Worm (Caenorhabditis elegans) whole organism, late embryonic: ENCODE results near the gene nhr-199.

Experiments
- K02D7.2 ChIP-seq: sonication (generic microtip); optimal IDR thresholded peaks from 2 replicates; lab custom pipeline; 2017; ENCODE audit warnings: mild to moderate bottlenecking, missing genetic modification characterization, missing compliant biosample characterization
- ama-1 ChIP-seq: fragments of 150-350 bp; optimal IDR thresholded peaks from 2 replicates; lab custom pipeline; 2014
- ceh-19 ChIP-seq: fragments of 200-800 bp; sonication (Bioruptor generic); optimal IDR thresholded peaks from 2 replicates; lab custom pipeline; 2018; ENCODE audit warnings: mild to moderate bottlenecking, missing genetic modification characterization, missing compliant biosample characterization
- ceh-2 ChIP-seq: sonication (generic microtip); optimal IDR thresholded peaks from 2 replicates; lab custom pipeline; 2016; ENCODE audit warnings: missing genotype, missing genetic modification characterization, missing compliant biosample characterization
- ceh-22 ChIP-seq: sonication (generic microtip); optimal IDR thresholded peaks from 2 replicates; lab custom pipeline; 2017; ENCODE audit warnings: missing biosample characterization, missing genetic modification characterization
- ceh-34 ChIP-seq: sonication (generic microtip); optimal IDR thresholded peaks from 2 replicates; lab custom pipeline; 2016; ENCODE audit warnings: mild to moderate bottlenecking, missing genetic modification characterization, missing compliant biosample characterization
- ceh-45 ChIP-seq: fragments of 200-800 bp; sonication (Bioruptor generic); IDR thresholded peaks from 2 replicates; pipeline ENCODE4 v1.3.6; 2022; ENCODE audit warnings: missing genetic modification reagents, missing genetic modification characterization, missing compliant biosample characterization
- che-1 ChIP-seq: sonication (generic microtip); optimal IDR thresholded peaks from 2 replicates; lab custom pipeline; 2016; ENCODE audit warnings: mild to moderate bottlenecking, missing genetic modification characterization, missing compliant biosample characterization
- dmd-4 ChIP-seq: sonication (generic microtip); optimal IDR thresholded peaks from 2 replicates; lab custom pipeline; 2016; ENCODE audit warnings: borderline replicate concordance, missing genetic modification characterization, missing compliant biosample characterization
- elt-2 ChIP-seq: sonication (generic microtip); optimal IDR thresholded peaks from 2 replicates; lab custom pipeline; 2016; ENCODE audit warnings: missing genetic modification reagents, missing genetic modification characterization, missing compliant biosample characterization
- eyg-1 ChIP-seq: sonication (generic microtip); optimal IDR thresholded peaks from 2 replicates; lab custom pipeline; 2016; ENCODE audit warnings: missing genotype, missing genetic modification characterization, missing compliant biosample characterization
- fkh-10 ChIP-seq: fragments of 150-350 bp; optimal IDR thresholded peaks from 2 replicates; lab custom pipeline; 2014; ENCODE audit warnings: missing biosample characterization, missing genetic modification reagents, missing genetic modification characterization
- hlh-15 ChIP-seq: sonication (generic microtip); optimal IDR thresholded peaks from 2 replicates; lab custom pipeline; 2016; ENCODE audit warnings: missing genetic modification characterization, missing compliant biosample characterization
- hlh-8 ChIP-seq: sonication (generic microtip); optimal IDR thresholded peaks from 2 replicates; lab custom pipeline; 2016; ENCODE audit warnings: missing genotype, missing genetic modification characterization, missing compliant biosample characterization
- madf-2 ChIP-seq: sonication (generic microtip); optimal IDR thresholded peaks from 2 replicates; lab custom pipeline; 2017; ENCODE audit warnings: missing genetic modification characterization, missing compliant biosample characterization
- nfya-1 ChIP-seq: sonication (generic microtip); optimal IDR thresholded peaks from 2 replicates; lab custom pipeline; 2017; ENCODE audit warnings: missing genetic modification characterization, mild to moderate bottlenecking, missing compliant biosample characterization, antibody characterized with exemption, moderate library complexity
- nhr-232 ChIP-seq: sonication (generic microtip); optimal IDR thresholded peaks from 2 replicates; lab custom pipeline; 2016; ENCODE audit warnings: missing genetic modification characterization, missing compliant biosample characterization
- pag-3 ChIP-seq: sonication (generic microtip); optimal IDR thresholded peaks from 2 replicates; lab custom pipeline; 2016; ENCODE audit warnings: missing compliant biosample characterization, missing genetic modification characterization, borderline replicate concordance
- pha-2 ChIP-seq: sonication (generic microtip); optimal IDR thresholded peaks from 2 replicates; lab custom pipeline; 2017; ENCODE audit warnings: mild to moderate bottlenecking, missing genetic modification characterization, missing compliant biosample characterization
- pha-4 ChIP-seq: fragments of 150-350 bp; optimal IDR thresholded peaks from 2 replicates; lab custom pipeline; 2018; ENCODE audit warnings: missing biosample characterization, missing genetic modification reagents, missing genetic modification characterization
- pqm-1 ChIP-seq: sonication (generic microtip); optimal IDR thresholded peaks from 2 replicates; lab custom pipeline; 2016; ENCODE audit warnings: missing genetic modification characterization, missing compliant biosample characterization
- ref-2 ChIP-seq: sonication (generic microtip); optimal IDR thresholded peaks from 2 replicates; lab custom pipeline; 2016; ENCODE audit warnings: missing genetic modification characterization, missing compliant biosample characterization
- rnt-1 ChIP-seq: sonication (generic microtip); optimal IDR thresholded peaks from 2 replicates; lab custom pipeline; 2016; ENCODE audit warnings: missing genetic modification characterization, missing compliant biosample characterization
- syd-9 ChIP-seq: sonication (generic microtip); optimal IDR thresholded peaks from 2 replicates; lab custom pipeline; 2016; ENCODE audit warnings: mild to moderate bottlenecking, missing genetic modification characterization, moderate library complexity, missing compliant biosample characterization
- tbx-2 ChIP-seq: sonication (generic microtip); optimal IDR thresholded peaks from 2 replicates; lab custom pipeline; 2016; ENCODE audit warnings: missing genetic modification characterization, missing compliant biosample characterization
- tbx-7 ChIP-seq: sonication (generic microtip); optimal IDR thresholded peaks from 2 replicates; lab custom pipeline; 2016; ENCODE audit warnings: missing genotype, missing genetic modification characterization, missing compliant biosample characterization
- unc-3 ChIP-seq, 2 experiments: fragments of 200-800 bp in 1 of 2; sonication (Bioruptor generic) in 1 of 2; sonication (generic microtip) in 1 of 2; conservative IDR thresholded peaks in 1 of 2; optimal IDR thresholded peaks in 1 of 2; 2 replicates each; pipeline versions ENCODE4 v1.3.6 to Lab custom; 2016 to 2022; ENCODE audit warnings: missing compliant biosample characterization in 2 of 2, missing genetic modification characterization in 2 of 2, missing genetic modification reagents in 1 of 2
- unc-86 ChIP-seq: sonication (generic microtip); optimal IDR thresholded peaks from 2 replicates; lab custom pipeline; 2016; ENCODE audit warnings: missing genetic modification characterization, missing compliant biosample characterization
- zip-5 ChIP-seq: sonication (generic microtip); optimal IDR thresholded peaks from 2 replicates; lab custom pipeline; 2016; ENCODE audit warnings: missing genetic modification characterization, missing compliant biosample characterization

Gene nhr-199

DNA sequence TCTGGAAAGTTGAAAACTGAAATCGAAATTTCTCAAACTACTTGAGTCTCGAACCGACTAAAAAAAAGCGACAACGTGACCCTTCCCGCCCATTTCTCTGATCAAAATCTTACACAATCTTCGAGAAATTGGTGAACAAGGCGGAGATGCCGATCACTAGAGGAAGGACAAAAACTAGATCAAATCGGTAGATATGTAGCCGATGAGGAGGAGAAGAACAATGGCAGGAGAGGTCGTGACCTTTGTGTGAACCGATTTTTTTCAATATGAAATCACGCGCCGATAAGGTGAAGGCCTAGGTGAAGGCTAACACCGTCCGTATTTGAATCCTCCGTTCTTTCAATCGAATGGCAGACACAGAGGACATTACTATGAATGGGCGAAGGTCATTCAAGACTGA is 38.7 kb downstream of the nhr-199 start:
- no peak for TF ChIP-seq zip-5 (tag; lab: Kevin White, UChicago)
- no peak for TF ChIP-seq madf-2 (tag; lab: Kevin White, UChicago)
- no peak for TF ChIP-seq tbx-2 (tag; lab: Kevin White, UChicago)
- no peak for TF ChIP-seq pha-4 (tag; lab: Kevin White, UChicago)
- TF ChIP-seq rnt-1 (tag; lab: Kevin White, UChicago): peak; percentile 22
- TF ChIP-seq ceh-45 (GFP tag; lab: Robert Waterston, UW): no peak

DNA sequence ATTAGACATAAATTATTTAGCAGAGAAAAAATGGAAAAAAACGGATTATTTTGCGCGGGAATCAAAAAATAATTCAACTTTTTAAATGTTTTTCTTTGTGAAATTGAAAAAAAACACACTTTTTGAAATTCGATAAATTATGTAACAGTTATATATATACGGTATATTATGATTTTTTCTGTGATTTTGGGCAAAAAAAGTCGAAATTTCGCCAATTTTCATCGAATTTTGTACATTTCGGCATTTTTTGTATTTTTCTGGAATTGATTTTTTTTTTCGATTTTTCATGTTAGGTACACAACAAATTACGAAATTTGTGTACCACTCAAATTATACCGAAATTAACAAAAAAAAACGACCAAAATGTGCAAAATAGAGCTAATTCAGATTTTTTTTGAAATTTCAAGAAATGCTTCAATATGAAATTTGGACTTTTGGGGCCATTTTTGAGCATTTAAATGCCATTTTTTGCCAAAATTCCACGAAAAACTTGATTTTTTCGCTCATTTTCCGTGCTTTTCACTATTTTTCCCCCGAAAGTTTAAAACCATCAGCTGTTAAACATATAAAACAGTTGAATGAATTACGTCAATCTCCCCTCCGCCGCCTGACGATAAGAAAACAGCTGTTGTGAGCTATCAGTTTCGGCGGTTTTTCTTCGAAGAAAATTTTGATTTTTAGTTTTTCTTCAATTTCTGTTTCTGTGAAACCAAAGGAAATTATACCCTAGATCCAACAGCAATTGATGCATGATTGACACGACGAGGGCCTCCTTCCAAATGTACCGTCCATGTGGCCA is 41.2 kb downstream of the nhr-199 start:
- TF ChIP-seq eyg-1 (tag; lab: Kevin White, UChicago) (no peak), ama-1 (lab: Kevin White, UChicago) (no peak), dmd-4 (tag; lab: Kevin White, UChicago) (no peak), hlh-8 (tag; lab: Kevin White, UChicago) (no peak), K02D7.2 (tag; lab: Kevin White, UChicago) (no peak), che-1 (tag; lab: Kevin White, UChicago) (no peak), ref-2 (tag; lab: Kevin White, UChicago) (no peak), ceh-34 (no peak), tbx-7 (no peak), rnt-1 (tag; lab: Kevin White, UChicago) (no peak), nhr-232 (tag; lab: Kevin White, UChicago) (no peak), unc-86 (no peak), ceh-22 (tag; lab: Kevin White, UChicago) (no peak)

DNA sequence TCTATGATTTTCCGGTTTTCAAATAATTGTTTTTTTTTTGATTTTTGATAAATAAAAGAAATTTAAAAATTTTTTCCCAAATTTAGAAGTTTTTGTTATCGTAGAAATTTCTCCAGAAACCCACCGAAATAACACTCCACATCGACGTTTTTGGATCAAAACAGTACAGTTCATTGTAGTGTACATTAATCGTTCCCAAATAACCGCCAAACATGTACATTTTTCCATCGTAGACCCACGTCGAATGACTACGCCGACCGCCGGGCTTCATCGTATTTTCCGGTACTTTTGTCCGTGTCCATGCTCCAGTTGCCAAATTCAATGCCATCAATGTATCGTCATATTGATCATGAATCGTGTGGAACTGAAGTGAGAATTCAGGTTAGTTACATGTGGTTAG is 45.6 kb downstream of the nhr-199 start, which contains the start of gene F53E4.2:
Gene F53E4.2, plus strand, starts transcription at position 301 of the 400 bp plus-strand sequence.
- TF ChIP-seq elt-2 (tag; lab: Kevin White, UChicago): no peak
- TF ChIP-seq pha-2 (tag; lab: Kevin White, UChicago): no peak
- no peak for TF ChIP-seq nfya-1 (tag; lab: Kevin White, UChicago)
- no peak for TF ChIP-seq tbx-7

DNA sequence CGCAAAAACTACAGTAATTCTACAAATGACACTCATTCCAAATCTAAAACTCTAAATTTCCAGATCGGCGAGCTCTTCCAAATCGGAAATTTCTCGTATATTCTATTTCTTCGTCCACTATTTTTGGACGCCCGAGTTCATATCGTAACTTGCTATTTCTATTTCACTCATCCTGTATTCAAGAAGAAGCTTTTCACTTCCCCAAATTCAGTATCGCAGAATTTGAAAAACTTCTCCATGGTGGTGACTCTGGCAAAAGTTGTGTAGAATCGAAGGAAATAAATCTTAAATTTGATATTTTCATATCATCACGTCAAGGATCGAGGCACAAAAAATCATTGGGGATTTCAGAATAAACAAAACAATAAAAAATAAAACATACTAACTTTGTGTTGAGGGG is 47.6 kb downstream of the nhr-199 start:
- TF ChIP-seq ceh-19 (no peak), syd-9 (tag; lab: Kevin White, UChicago) (no peak), unc-3 (GFP tag; conservative IDR thresholded peaks at IDR 0.05; lab: Robert Waterston, UW) (no peak), unc-3 (tag; optimal IDR thresholded peaks at IDR 0.05; lab: Kevin White, UChicago) (no peak), ceh-2 (tag; lab: Kevin White, UChicago) (no peak), pqm-1 (tag; lab: Kevin White, UChicago) (no peak), ama-1 (lab: Kevin White, UChicago) (no peak), fkh-10 (no peak), K02D7.2 (tag; lab: Kevin White, UChicago) (no peak), hlh-15 (no peak)

DNA sequence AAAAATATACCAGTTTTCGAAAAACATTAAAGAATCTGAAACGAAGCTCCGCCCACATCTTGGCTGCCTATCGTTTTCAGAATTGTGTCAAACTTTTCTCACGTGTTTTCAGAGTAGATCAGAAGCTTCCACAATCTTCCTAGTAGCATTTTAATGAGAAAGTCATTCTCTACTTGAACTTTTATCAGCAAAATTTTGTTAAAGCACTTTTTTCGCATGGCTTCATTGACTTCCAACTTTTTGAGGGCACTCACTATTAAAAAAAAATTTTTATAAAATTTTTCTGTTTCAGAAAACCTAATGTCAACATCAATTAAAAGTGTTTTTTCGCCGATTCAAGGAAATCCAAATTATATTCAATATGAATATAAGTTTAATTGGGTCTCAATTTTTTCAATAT is 49.5 kb downstream of the nhr-199 start, which contains the start of gene sru-42:
Gene sru-42, plus strand, starts transcription at position 301 of the 400 bp plus-strand sequence.
- TF ChIP-seq K02D7.2 (tag; lab: Kevin White, UChicago) (no peak), pag-3 (tag; lab: Kevin White, UChicago) (no peak), pha-4 (tag; lab: Kevin White, UChicago) (no peak)
- TF ChIP-seq, all 69 proteins: peak for 0
